Worm (Caenorhabditis elegans) whole organism, mixed stage, embryonic: ENCODE measurements around the gene ugt-1.

Experiments used
- mep-1 ChIP-seq: fragments of 150-350 bp; optimal IDR thresholded peaks from 2 replicates; lab custom pipeline; 2017; ENCODE audit warnings: missing biosample characterization, missing genetic modification reagents, missing genetic modification characterization, inconsistent platforms
- nhr-12 ChIP-seq: fragments of 150-350 bp; optimal IDR thresholded peaks from 2 replicates; lab custom pipeline; 2014; ENCODE audit warnings: missing biosample characterization, missing genetic modification characterization
- sem-2 ChIP-seq: fragments of 200-800 bp; sonication (Bioruptor generic); optimal IDR thresholded peaks from 2 replicates; lab custom pipeline; 2018; ENCODE audit warnings: mild to moderate bottlenecking, missing genetic modification characterization, missing compliant biosample characterization
- ztf-11 ChIP-seq: fragments of 150-350 bp; optimal IDR thresholded peaks from 2 replicates; lab custom pipeline; 2014; ENCODE audit warnings: missing biosample characterization, missing genetic modification characterization

DNA sequence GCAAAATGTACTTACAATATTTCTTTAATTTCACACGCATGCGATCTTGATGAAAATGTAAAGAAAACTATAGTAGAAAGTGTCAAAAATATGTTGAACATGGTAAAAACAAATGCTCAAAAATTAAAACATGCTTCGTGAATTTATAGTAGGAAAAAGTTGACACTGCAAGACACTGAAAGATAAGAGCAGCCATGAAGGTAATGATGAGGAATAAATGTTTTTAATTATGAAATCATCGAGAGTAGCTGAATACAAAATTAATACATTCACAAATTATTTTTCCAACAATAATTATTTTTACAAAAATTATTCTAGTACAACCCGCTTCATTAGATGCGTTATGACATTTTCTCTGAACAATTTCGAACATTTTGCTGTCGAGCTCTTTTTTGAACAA, 21.5 kb downstream of the ugt-1 start, which contains the start of gene F15H10.10:
- TF ChIP-seq nhr-12 (no peak), ztf-11 (tag; lab: Kevin White, UChicago) (no peak), sem-2 (GFP tag; lab: Kevin White, UChicago) (no peak), mep-1 (tag; lab: Kevin White, UChicago) (no peak)
